Fruit fly (Drosophila melanogaster): ENCODE results near the gene Vha26.

Gene Vha26

DNA sequence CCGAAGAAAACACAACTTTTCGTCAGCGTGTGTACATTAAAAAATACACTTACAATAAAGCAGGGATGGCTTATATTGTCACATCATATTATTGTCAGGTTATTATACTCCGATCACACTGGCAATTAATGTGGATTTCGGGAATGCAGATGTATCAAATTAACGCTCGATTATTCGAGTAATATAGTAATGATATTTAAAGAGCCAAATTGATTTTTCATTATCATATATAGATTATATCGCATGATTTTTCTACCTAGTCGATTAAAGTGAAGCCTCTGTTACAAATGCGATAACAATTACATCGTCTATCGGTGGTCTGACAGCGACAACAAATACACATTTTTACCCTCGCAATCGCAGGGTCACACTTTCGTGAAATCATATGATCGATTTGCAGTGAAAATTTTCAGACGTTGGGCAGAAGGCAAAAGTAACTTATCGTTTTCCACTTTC, at the start of gene Vha26, which contains the start of gene noi:
Gene Vha26, plus strand, starts transcription at position 366 of the 456 bp plus-strand sequence.
Gene noi, minus strand, starts transcription at position 62 of the 456 bp plus-strand sequence.
- TF ChIP-seq CG15710 (tag; optimal IDR thresholded peaks at IDR 0.05) (peak; percentile 15), CG34367 (tag; optimal IDR thresholded peaks at IDR 0.05) (no peak)

DNA sequence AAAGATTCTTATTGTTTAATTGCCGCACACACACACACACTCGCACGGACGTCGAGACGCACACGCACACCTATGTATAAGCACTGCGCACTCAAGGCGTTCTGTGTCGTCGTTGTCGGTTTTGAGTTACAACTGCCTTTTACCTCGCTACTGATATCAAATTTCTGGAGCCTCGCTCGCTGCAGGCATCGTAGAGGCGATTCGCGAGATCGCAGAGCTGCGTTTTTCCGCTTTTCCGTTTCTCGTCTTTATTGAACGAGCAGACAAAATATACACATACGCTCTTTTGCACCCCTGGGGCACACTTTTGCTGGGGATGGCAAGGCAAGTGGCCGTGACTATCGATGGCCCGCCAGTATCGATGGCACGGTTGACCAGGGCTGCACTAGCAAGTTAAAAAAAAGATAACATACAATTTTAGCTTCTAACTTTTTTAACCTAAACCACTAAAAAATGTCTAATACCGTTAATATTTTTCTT, 44.1 kb upstream of the Vha26 start, which contains the start of gene CG2519:
Gene CG2519, minus strand, starts transcription at position 312 of the 480 bp plus-strand sequence.
- TF ChIP-seq Pif1B (GFP tag; optimal IDR thresholded peaks at IDR 0.05) = no peak
- TF ChIP-seq CG4496 (GFP tag; IDR thresholded peaks at IDR 0.05) = peak; percentile 48; the same call in 2 of the 3 replicates
- no peak for TF ChIP-seq EcR (GFP tag; optimal IDR thresholded peaks at IDR 0.05)
- no peak for TF ChIP-seq CG17806 (tag; optimal IDR thresholded peaks at IDR 0.05)
- TF ChIP-seq rn (GFP tag; IDR thresholded peaks at IDR 0.05) = 0 out of 2 replicates have a peak, but pooled peaks have one; percentile 29
- TF ChIP-seq CG12605 (GFP tag; IDR thresholded peaks at IDR 0.05) = peak; percentile 42; the same call in 1 of the 2 replicates
- TF ChIP-seq Snoo (tag; optimal IDR thresholded peaks at IDR 0.05) = no peak
- TF ChIP-seq fd96Ca (GFP tag; IDR thresholded peaks at IDR 0.05) = no peak; the same call in 1 of the 3 replicates

DNA sequence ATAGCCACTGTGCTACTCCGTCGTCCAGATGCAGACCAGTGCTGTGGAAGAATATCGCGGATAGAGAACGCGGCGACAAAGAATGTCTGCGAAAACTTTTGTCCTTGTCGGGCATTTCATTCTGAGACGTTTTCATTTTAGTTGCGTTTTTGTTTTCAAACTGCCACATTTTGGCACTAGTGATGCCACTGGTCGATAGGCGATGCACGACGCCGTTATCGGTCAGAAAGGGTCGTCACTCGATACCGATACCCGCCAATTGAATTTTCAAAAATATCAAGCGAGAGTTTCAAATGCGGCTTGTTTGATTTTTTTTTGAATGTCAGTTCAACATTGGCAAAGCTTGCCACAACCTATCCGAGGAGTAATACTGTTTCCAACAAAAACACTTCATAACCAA, 41.1 kb upstream of the Vha26 start:
- TF ChIP-seq CG8301 (tag; optimal IDR thresholded peaks at IDR 0.05) (no peak), CG15710 (tag; optimal IDR thresholded peaks at IDR 0.05) (no peak), CG32121 (GFP tag; IDR thresholded peaks at IDR 0.05) (no peak), Snoo (tag; optimal IDR thresholded peaks at IDR 0.05) (no peak), fd96Ca (GFP tag; IDR thresholded peaks at IDR 0.05) (no peak), EcR (GFP tag; optimal IDR thresholded peaks at IDR 0.05) (no peak), D1 (tag; optimal IDR thresholded peaks at IDR 0.05) (no peak), CG10348 (GFP tag; IDR thresholded peaks at IDR 0.05) (no peak), rn (GFP tag; IDR thresholded peaks at IDR 0.05) (no peak), Ets98B (GFP tag; IDR thresholded peaks at IDR 0.05) (no peak), Pif1A (GFP tag; optimal IDR thresholded peaks at IDR 0.05) (no peak), CG12605 (GFP tag; IDR thresholded peaks at IDR 0.05) (no peak), Pif1B (GFP tag; optimal IDR thresholded peaks at IDR 0.05) (no peak), CG13204 (GFP tag; optimal IDR thresholded peaks at IDR 0.05) (no peak), CG14655 (GFP tag; optimal IDR thresholded peaks at IDR 0.05) (no peak)

DNA sequence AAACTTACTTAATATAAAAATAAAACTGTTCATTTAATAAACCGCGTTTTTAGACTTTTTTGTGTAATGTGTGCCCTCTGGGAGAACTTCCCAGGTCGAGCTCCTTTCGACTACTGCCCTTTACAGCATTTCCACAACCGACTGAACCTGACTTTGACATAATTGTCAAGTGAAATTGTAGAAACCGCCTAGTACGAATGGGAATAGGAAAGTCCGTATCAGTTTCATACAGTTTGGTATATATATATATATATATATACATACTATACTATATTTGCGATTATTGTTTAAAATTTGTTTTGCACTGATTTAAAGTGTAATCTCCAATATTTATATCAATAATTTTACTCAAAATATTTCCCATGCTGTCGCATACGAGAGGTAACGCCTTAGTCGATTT, 40.5 kb upstream of the Vha26 start, which contains the start of gene mia:
Gene mia, minus strand, starts transcription at position 101 of the 400 bp plus-strand sequence.
- TF ChIP-seq CG13204 (GFP tag; optimal IDR thresholded peaks at IDR 0.05) (no peak), Snoo (tag; optimal IDR thresholded peaks at IDR 0.05) (no peak), CG8301 (tag; optimal IDR thresholded peaks at IDR 0.05) (no peak), CG14655 (GFP tag; optimal IDR thresholded peaks at IDR 0.05) (no peak)

DNA sequence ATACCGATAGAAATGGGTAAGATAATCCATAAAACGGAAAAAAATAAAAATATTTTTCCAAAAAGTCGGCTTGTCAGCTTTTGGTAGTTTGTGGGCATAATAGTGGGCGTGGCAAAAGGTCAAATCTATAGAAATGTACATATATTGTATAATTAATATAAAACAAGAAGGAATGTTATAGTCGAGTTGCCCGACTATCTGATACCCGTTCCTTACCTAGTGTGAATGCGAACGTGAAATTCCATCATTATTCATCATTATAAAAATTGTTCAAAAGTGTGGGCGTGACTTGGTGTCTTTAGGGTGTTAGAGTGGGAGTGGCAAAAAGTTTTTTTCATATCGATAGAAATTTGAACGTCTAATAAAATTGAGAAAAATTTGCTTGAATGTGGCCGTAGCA, 40.0 kb upstream of the Vha26 start:
- TF ChIP-seq CG15710 (tag; optimal IDR thresholded peaks at IDR 0.05) (no peak), CG17806 (tag; optimal IDR thresholded peaks at IDR 0.05) (no peak), CG8301 (tag; optimal IDR thresholded peaks at IDR 0.05) (no peak), gl (tag; optimal IDR thresholded peaks at IDR 0.05) (no peak), CG8159 (tag; optimal IDR thresholded peaks at IDR 0.05) (no peak), rn (GFP tag; IDR thresholded peaks at IDR 0.05) (no peak), CG12605 (GFP tag; IDR thresholded peaks at IDR 0.05) (no peak), CG13204 (GFP tag; optimal IDR thresholded peaks at IDR 0.05) (no peak), Pif1A (GFP tag; optimal IDR thresholded peaks at IDR 0.05) (no peak), CG10348 (GFP tag; IDR thresholded peaks at IDR 0.05) (no peak), Pif1B (GFP tag; optimal IDR thresholded peaks at IDR 0.05) (no peak), EcR (GFP tag; optimal IDR thresholded peaks at IDR 0.05) (no peak), CG32121 (GFP tag; IDR thresholded peaks at IDR 0.05) (no peak), CG9948 (tag; optimal IDR thresholded peaks at IDR 0.05) (no peak), CG4496 (GFP tag; IDR thresholded peaks at IDR 0.05) (no peak), Snoo (tag; optimal IDR thresholded peaks at IDR 0.05) (no peak), D1 (tag; optimal IDR thresholded peaks at IDR 0.05) (no peak), fd96Ca (GFP tag; IDR thresholded peaks at IDR 0.05) (no peak), Ets98B (GFP tag; IDR thresholded peaks at IDR 0.05) (no peak), CG34367 (tag; optimal IDR thresholded peaks at IDR 0.05) (no peak)

DNA sequence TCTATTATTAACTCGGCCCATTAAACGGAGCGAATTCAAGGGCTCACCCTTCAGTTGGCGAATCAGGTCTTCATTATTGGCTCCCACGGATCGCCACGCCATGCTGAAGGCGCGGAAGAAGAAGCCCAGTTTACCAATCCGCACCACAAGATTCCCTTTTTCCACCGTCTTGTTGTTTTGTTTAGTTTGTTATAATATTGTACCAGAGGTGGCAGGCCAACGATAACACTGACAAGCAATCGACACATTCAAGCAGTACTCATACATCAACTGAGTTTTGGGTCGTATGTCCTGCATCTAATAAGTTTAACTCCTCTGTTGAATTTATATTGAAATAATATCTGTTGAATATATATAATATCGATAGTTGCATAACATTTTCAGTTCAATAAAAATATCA, 37.5 kb upstream of the Vha26 start, which contains the start of gene Pcmt:
Gene Pcmt, minus strand, starts transcription at position 235 of the 400 bp plus-strand sequence.
- TF ChIP-seq Snoo (tag; optimal IDR thresholded peaks at IDR 0.05) = no peak
- TF ChIP-seq CG14655 (GFP tag; optimal IDR thresholded peaks at IDR 0.05) = no peak
- no peak for TF ChIP-seq CG9948 (tag; optimal IDR thresholded peaks at IDR 0.05)
- TF ChIP-seq CG13204 (GFP tag; optimal IDR thresholded peaks at IDR 0.05) = no peak
- TF ChIP-seq gl (tag; optimal IDR thresholded peaks at IDR 0.05) = no peak
- no peak for TF ChIP-seq CG15710 (tag; optimal IDR thresholded peaks at IDR 0.05)
- TF ChIP-seq CG4496 (GFP tag; IDR thresholded peaks at IDR 0.05) = no peak
- no peak for TF ChIP-seq CG8301 (tag; optimal IDR thresholded peaks at IDR 0.05)
- no peak for TF ChIP-seq CG10348 (GFP tag; IDR thresholded peaks at IDR 0.05)
- TF ChIP-seq CG12605 (GFP tag; IDR thresholded peaks at IDR 0.05) = no peak
- no peak for TF ChIP-seq rn (GFP tag; IDR thresholded peaks at IDR 0.05)
- no peak for TF ChIP-seq Pif1A (GFP tag; optimal IDR thresholded peaks at IDR 0.05)

DNA sequence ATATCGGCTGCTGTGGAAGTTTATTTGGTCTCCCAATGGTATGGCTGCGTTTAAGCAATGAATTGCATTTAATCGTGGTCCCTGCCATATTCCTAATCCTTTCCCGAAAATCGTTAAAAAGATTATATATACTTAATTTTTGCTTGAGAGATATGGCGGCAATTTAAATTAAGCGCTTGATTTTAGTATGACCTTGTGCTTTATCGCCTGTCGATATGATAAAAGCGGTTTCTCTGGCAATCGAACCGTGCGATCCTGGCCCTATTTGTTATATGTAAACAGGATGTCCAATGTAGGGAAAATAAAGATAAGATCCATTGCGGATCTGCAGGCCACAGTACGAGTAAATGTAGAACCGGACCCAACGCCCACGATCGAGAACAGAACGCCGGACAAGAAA, 36.7 kb upstream of the Vha26 start, which contains the start of gene Snm1:
Gene Snm1, plus strand, starts transcription at position 233 of the 400 bp plus-strand sequence.
- no peak for TF ChIP-seq CG12605 (GFP tag; IDR thresholded peaks at IDR 0.05)
- 0 out of 3 replicates have a peak, but pooled peaks have one; percentile 21 for TF ChIP-seq CG4496 (GFP tag; IDR thresholded peaks at IDR 0.05)

Data from whole organism, pupa.